Fruit fly (Drosophila melanogaster) whole organism, embryonic: ENCODE measurements around the gene CG31883.

ENCODE experiments used
- Atf6 ChIP-seq: fragments of 200-800 bp; sonication (Bioruptor generic); IDR thresholded peaks from 2 replicates; pipeline ENCODE4 v1.3.6; 2022; ENCODE audit warnings: missing biosample characterization, missing genetic modification characterization
- C15 ChIP-seq: fragments of 200-800 bp; sonication (Bioruptor generic); IDR thresholded peaks from 3 replicates; pipeline ENCODE4 v1.3.6; 2022; ENCODE audit warnings: missing biosample characterization, missing genetic modification characterization
- CG10147 ChIP-seq: fragments of 200-800 bp; sonication (Bioruptor generic); optimal IDR thresholded peaks from 2 replicates; lab custom pipeline; 2019; ENCODE audit warnings: missing biosample characterization, mild to moderate bottlenecking, missing genetic modification characterization, moderate library complexity
- CG10267 ChIP-seq: fragments of 200-800 bp; sonication (Bioruptor generic); optimal IDR thresholded peaks from 2 replicates; lab custom pipeline; 2018; ENCODE audit warnings: missing biosample characterization, mild to moderate bottlenecking, missing genetic modification characterization, moderate library complexity
- CG10366 ChIP-seq: fragments of 200-800 bp; sonication (Bioruptor generic); IDR thresholded peaks from 2 replicates; pipeline ENCODE4 v1.3.6; 2022; ENCODE audit warnings: missing biosample characterization, missing genetic modification characterization
- CG10543 ChIP-seq: fragments of 200-800 bp; sonication (Bioruptor generic); optimal IDR thresholded peaks from 3 replicates; lab custom pipeline; 2017; ENCODE audit warnings: missing biosample characterization, mild to moderate bottlenecking, missing genetic modification characterization, moderate library complexity
- CG11696 ChIP-seq: fragments of 200-800 bp; sonication (Bioruptor generic); IDR thresholded peaks from 2 replicates; pipeline ENCODE4 v1.3.6; 2022; ENCODE audit warnings: missing biosample characterization, missing genetic modification characterization
- CG12071 ChIP-seq: fragments of 200-800 bp; sonication (Bioruptor generic); optimal IDR thresholded peaks from 3 replicates; lab custom pipeline; 2018; ENCODE audit warnings: missing biosample characterization, mild to moderate bottlenecking, missing genetic modification characterization
- CG13894 ChIP-seq: fragments of 200-800 bp; sonication (Bioruptor generic); optimal IDR thresholded peaks from 3 replicates; lab custom pipeline; 2018; ENCODE audit warnings: missing biosample characterization, mild to moderate bottlenecking, missing genetic modification characterization, moderate library complexity
- CG14014 ChIP-seq: fragments of 200-800 bp; sonication (Bioruptor generic); IDR thresholded peaks from 2 replicates; pipeline ENCODE4 v1.3.6; 2022; ENCODE audit warnings: missing biosample characterization, missing genetic modification characterization
- CG15073 ChIP-seq: fragments of 200-800 bp; sonication (Bioruptor generic); optimal IDR thresholded peaks from 2 replicates; lab custom pipeline; 2016; ENCODE audit warnings: missing biosample characterization, missing genetic modification characterization
- CG1647 ChIP-seq: fragments of 200-800 bp; sonication (Bioruptor generic); optimal IDR thresholded peaks from 3 replicates; lab custom pipeline; 2016; ENCODE audit warnings: missing biosample characterization, missing genetic modification characterization
- CG16863 ChIP-seq: fragments of 200-800 bp; sonication (Bioruptor generic); optimal IDR thresholded peaks from 3 replicates; lab custom pipeline; 2016; ENCODE audit warnings: missing biosample characterization, missing genetic modification characterization
- CG17802 ChIP-seq: fragments of 200-800 bp; sonication (Bioruptor generic); optimal IDR thresholded peaks from 2 replicates; lab custom pipeline; 2018; ENCODE audit warnings: missing biosample characterization, mild to moderate bottlenecking, missing genetic modification characterization, moderate library complexity
- CG1792 ChIP-seq: fragments of 200-800 bp; sonication (Bioruptor generic); optimal IDR thresholded peaks from 2 replicates; lab custom pipeline; 2016; ENCODE audit warnings: missing biosample characterization, missing genetic modification characterization
- CG2678 ChIP-seq: fragments of 200-800 bp; sonication (Bioruptor generic); optimal IDR thresholded peaks from 3 replicates; lab custom pipeline; 2019; ENCODE audit warnings: missing biosample characterization, mild to moderate bottlenecking, missing genetic modification characterization, moderate library complexity
- CG42726 ChIP-seq: fragments of 200-800 bp; sonication (Bioruptor generic); IDR thresholded peaks from 2 replicates; pipeline ENCODE4 v1.3.6; 2022; ENCODE audit warnings: missing biosample characterization, missing genetic modification characterization; ENCODE audit not compliant: partially characterized antibody
- CG4424 ChIP-seq: fragments of 200-800 bp; sonication (Bioruptor generic); optimal IDR thresholded peaks from 3 replicates; lab custom pipeline; 2016; ENCODE audit warnings: missing biosample characterization, missing genetic modification characterization
- CG6683 ChIP-seq: fragments of 200-800 bp; sonication (Bioruptor generic); optimal IDR thresholded peaks from 2 replicates; lab custom pipeline; 2017; ENCODE audit warnings: missing biosample characterization, mild to moderate bottlenecking, missing genetic modification characterization, missing genetic modification reagents
- CG7357 ChIP-seq: fragments of 200-800 bp; sonication (Bioruptor generic); IDR thresholded peaks from 3 replicates; pipeline ENCODE4 v1.3.6; 2022; ENCODE audit warnings: missing biosample characterization, missing genetic modification characterization
- CG7839 ChIP-seq: fragments of 200-800 bp; sonication (Bioruptor generic); optimal IDR thresholded peaks from 3 replicates; lab custom pipeline; 2018; ENCODE audit warnings: missing biosample characterization, mild to moderate bottlenecking, missing genetic modification characterization, moderate library complexity
- CG8765 ChIP-seq: fragments of 200-800 bp; sonication (Bioruptor generic); IDR thresholded peaks from 2 replicates; pipeline ENCODE4 v1.3.6; 2022; ENCODE audit warnings: missing biosample characterization, missing genetic modification characterization
- Doc2 ChIP-seq: fragments of 200-800 bp; sonication (Bioruptor generic); IDR thresholded peaks from 2 replicates; pipeline ENCODE4 v1.3.6; 2022; ENCODE audit warnings: missing biosample characterization, missing genetic modification characterization
- HLH54F ChIP-seq: fragments of 200-800 bp; sonication (Bioruptor generic); optimal IDR thresholded peaks from 3 replicates; lab custom pipeline; 2016; ENCODE audit warnings: missing biosample characterization, missing genetic modification characterization
- Hand ChIP-seq: fragments of 200-800 bp; sonication (Bioruptor generic); optimal IDR thresholded peaks from 2 replicates; lab custom pipeline; 2017; ENCODE audit warnings: mild to moderate bottlenecking, missing biosample characterization, missing genetic modification reagents, missing genetic modification characterization
- Hmx ChIP-seq: fragments of 200-800 bp; sonication (Bioruptor generic); optimal IDR thresholded peaks from 2 replicates; lab custom pipeline; 2016; ENCODE audit warnings: missing biosample characterization, missing genetic modification characterization
- MTF-1 ChIP-seq: fragments of 200-800 bp; sonication (Bioruptor generic); optimal IDR thresholded peaks from 2 replicates; lab custom pipeline; 2018; ENCODE audit warnings: missing biosample characterization, mild to moderate bottlenecking, missing genetic modification characterization, borderline replicate concordance
- NFAT ChIP-seq: fragments of 200-800 bp; sonication (Bioruptor generic); IDR thresholded peaks from 2 replicates; pipeline ENCODE4 v1.3.6; 2022; ENCODE audit warnings: missing biosample characterization, missing genetic modification characterization
- Nf-YC ChIP-seq: fragments of 200-800 bp; optimal IDR thresholded peaks from 3 replicates; lab custom pipeline; 2019; ENCODE audit warnings: missing biosample characterization, mild to moderate bottlenecking, missing genetic modification characterization, moderate library complexity
- Six4 ChIP-seq: fragments of 200-800 bp; sonication (Bioruptor generic); optimal IDR thresholded peaks from 2 replicates; lab custom pipeline; 2016; ENCODE audit warnings: missing biosample characterization, missing genetic modification characterization
- Ssrp ChIP-seq: fragments of 200-800 bp; sonication (Bioruptor generic); optimal IDR thresholded peaks from 2 replicates; lab custom pipeline; 2018; ENCODE audit warnings: missing biosample characterization, mild to moderate bottlenecking, missing genetic modification characterization, moderate library complexity
- Stat92E ChIP-seq, 3 experiments: fragments of >200 bp in 2 of 3; fragments of 200-800 bp in 1 of 3; sonication (Bioruptor generic) in 1 of 3; optimal IDR thresholded peaks; 2 replicates each; lab custom pipeline; 2017 to 2019; ENCODE audit warnings: missing biosample characterization in 3 of 3, missing genetic modification characterization in 3 of 3, mild to moderate bottlenecking in 1 of 3, moderate library complexity in 1 of 3
- Usf ChIP-seq: fragments of 200-800 bp; sonication (Bioruptor generic); optimal IDR thresholded peaks from 2 replicates; lab custom pipeline; 2017; ENCODE audit warnings: missing genotype, missing biosample characterization, missing genetic modification characterization
- Xbp1 ChIP-seq: fragments of 200-800 bp; sonication (Bioruptor generic); optimal IDR thresholded peaks from 3 replicates; lab custom pipeline; 2016; ENCODE audit warnings: missing biosample characterization, mild to moderate bottlenecking, missing genetic modification characterization
- bcd ChIP-seq: fragments of 200-800 bp; sonication (Bioruptor generic); optimal IDR thresholded peaks from 2 replicates; lab custom pipeline; 2017; ENCODE audit warnings: missing biosample characterization, mild to moderate bottlenecking, missing genetic modification characterization
- bowl ChIP-seq: fragments of 200-800 bp; sonication (Bioruptor generic); IDR thresholded peaks from 2 replicates; pipeline ENCODE4 v1.3.6; 2022; ENCODE audit warnings: missing biosample characterization, missing genetic modification characterization
- chif ChIP-seq, 2 experiments: fragments of 200-800 bp; sonication (Bioruptor generic); optimal IDR thresholded peaks; 3 replicates each; lab custom pipeline; 2016; ENCODE audit warnings: missing biosample characterization in 2 of 2, missing genetic modification characterization in 2 of 2
- corto ChIP-seq: fragments of 200-800 bp; sonication (Bioruptor generic); optimal IDR thresholded peaks from 2 replicates; lab custom pipeline; 2016; ENCODE audit warnings: missing biosample characterization, mild to moderate bottlenecking, missing genetic modification characterization, moderate library complexity
- dati ChIP-seq: fragments of 200-800 bp; sonication (Bioruptor generic); IDR thresholded peaks from 2 replicates; pipeline ENCODE4 v1.3.6; 2022; ENCODE audit warnings: missing biosample characterization, missing genetic modification characterization
- fd64A ChIP-seq: fragments of 200-800 bp; sonication (Bioruptor generic); optimal IDR thresholded peaks from 3 replicates; lab custom pipeline; 2018; ENCODE audit warnings: missing biosample characterization, mild to moderate bottlenecking, missing genetic modification characterization
- nerfin-2 ChIP-seq: fragments of 200-800 bp; sonication (Bioruptor generic); IDR thresholded peaks from 2 replicates; pipeline ENCODE4 v1.3.6; 2022; ENCODE audit warnings: missing biosample characterization, missing genetic modification characterization; ENCODE audit not compliant: partially characterized antibody
- org-1 ChIP-seq: fragments of 200-800 bp; sonication (Bioruptor generic); optimal IDR thresholded peaks from 2 replicates; lab custom pipeline; 2017; ENCODE audit warnings: missing biosample characterization, missing genetic modification characterization
- pnt ChIP-seq: fragments of 200-800 bp; sonication (Bioruptor generic); optimal IDR thresholded peaks from 3 replicates; lab custom pipeline; 2016; ENCODE audit warnings: missing biosample characterization, missing genetic modification characterization
- repo ChIP-seq: fragments of 200-800 bp; sonication (Bioruptor generic); optimal IDR thresholded peaks from 2 replicates; lab custom pipeline; 2016; ENCODE audit warnings: missing biosample characterization, missing genetic modification characterization
- run ChIP-seq: fragments of 200-800 bp; sonication (Bioruptor generic); optimal IDR thresholded peaks from 3 replicates; lab custom pipeline; 2018; ENCODE audit warnings: missing biosample characterization, mild to moderate bottlenecking, missing genetic modification characterization
- tio ChIP-seq: fragments of 200-800 bp; sonication (Bioruptor generic); optimal IDR thresholded peaks from 2 replicates; lab custom pipeline; 2017; ENCODE audit warnings: missing biosample characterization, missing genetic modification characterization, inconsistent platforms
- trem ChIP-seq: fragments of 200-800 bp; optimal IDR thresholded peaks from 3 replicates; lab custom pipeline; 2019; ENCODE audit warnings: missing biosample characterization, mild to moderate bottlenecking, missing genetic modification characterization, moderate library complexity
- wdn ChIP-seq: fragments of 200-800 bp; sonication (Bioruptor generic); IDR thresholded peaks from 2 replicates; pipeline ENCODE4 v1.3.6; 2022; ENCODE audit warnings: missing biosample characterization, missing genetic modification characterization
- yki ChIP-seq: fragments of >200 bp; optimal IDR thresholded peaks from 3 replicates; lab custom pipeline; 2018
- zen ChIP-seq: fragments of 200-800 bp; sonication (Bioruptor generic); optimal IDR thresholded peaks from 3 replicates; lab custom pipeline; 2018; ENCODE audit warnings: missing biosample characterization, mild to moderate bottlenecking, missing genetic modification characterization, moderate library complexity

Gene CG31883

dm6 chr2L:9567398-9567856, 39.1 kb downstream of the CG31883 start (continued):
- peak; percentile 93 for TF ChIP-seq CG10366 (GFP tag; lab: Robert Waterston, UW)
- TF ChIP-seq org-1 (GFP tag; lab: Kevin White, UChicago), result peak; percentile 98
- peak; percentile 96 for TF ChIP-seq CG1647 (GFP tag; lab: Kevin White, UChicago)
- peak; percentile 94 for TF ChIP-seq bowl (GFP tag; lab: Robert Waterston, UW)
- no peak; the same call in 1 of the 2 replicates for TF ChIP-seq CG8765 (GFP tag; lab: Robert Waterston, UW)
- TF ChIP-seq zen, result peak; percentile 71
- peak; percentile 96 for TF ChIP-seq CG7839
- TF ChIP-seq CG6683, result peak; percentile 98
- peak; percentile 93 for TF ChIP-seq wdn (GFP tag; lab: Robert Waterston, UW)
- TF ChIP-seq pnt (GFP tag; lab: Kevin White, UChicago), result peak; percentile 37
- peak; percentile 97 for TF ChIP-seq Atf6 (GFP tag; lab: Robert Waterston, UW)
- TF ChIP-seq Xbp1 (GFP tag; lab: Kevin White, UChicago), result peak; percentile 96
- peak; percentile 90 for TF ChIP-seq tio
- peak; percentile 98 for TF ChIP-seq NFAT (GFP tag; lab: Robert Waterston, UW)
- peak; percentile 95 for TF ChIP-seq C15 (GFP tag; lab: Robert Waterston, UW)
- TF ChIP-seq Nf-YC, result peak; percentile 88
- peak; percentile 91 for TF ChIP-seq CG10267 (tag; lab: Kevin White, UChicago)
- peak; percentile 67 for TF ChIP-seq CG7357 (GFP tag; lab: Robert Waterston, UW)
- peak; percentile 61; the same call in 1 of the 2 replicates for TF ChIP-seq Doc2
- TF ChIP-seq nerfin-2 (GFP tag; lab: Robert Waterston, UW), result no peak
- TF ChIP-seq CG15073, result peak; percentile 65
- TF ChIP-seq Hand (GFP tag; lab: Kevin White, UChicago), result peak; percentile 98
- TF ChIP-seq CG12071 (GFP tag; lab: Kevin White, UChicago), result peak; percentile 100
- peak; percentile 97 for TF ChIP-seq CG13894 (tag; lab: Kevin White, UChicago)
- TF ChIP-seq yki (lab: Kevin White, UChicago), result no peak
- TF ChIP-seq repo (GFP tag; lab: Kevin White, UChicago), result peak; percentile 94
- TF ChIP-seq MTF-1 (GFP tag; lab: Kevin White, UChicago), result peak; percentile 100
- TF ChIP-seq CG11696 (GFP tag; lab: Robert Waterston, UW), result peak; percentile 91
- TF ChIP-seq fd64A, result peak; percentile 100
- TF ChIP-seq CG2678 (tag; lab: Kevin White, UChicago), result peak; percentile 95
- peak; percentile 91 for TF ChIP-seq CG17802 (tag; lab: Kevin White, UChicago)
- TF ChIP-seq corto (GFP tag; lab: Kevin White, UChicago), result peak; percentile 86
- TF ChIP-seq run (tag; lab: Kevin White, UChicago), result peak; percentile 97
- peak; percentile 98 for TF ChIP-seq CG10147 (GFP tag; lab: Kevin White, UChicago)
- TF ChIP-seq bcd (GFP tag; lab: Kevin White, UChicago), result peak; percentile 99
- TF ChIP-seq CG1792 (GFP tag; lab: Kevin White, UChicago), result peak; percentile 88
- peak; percentile 99 for TF ChIP-seq CG10543
- TF ChIP-seq Six4, result peak; percentile 95
- peak; percentile 91 for TF ChIP-seq dati (GFP tag; lab: Robert Waterston, UW)
- peak; percentile 85 to 94 for TF ChIP-seq chif (GFP tag; optimal IDR thresholded peaks at IDR 0.05; lab: Kevin White, UChicago)
- peak; percentile 91 for TF ChIP-seq trem
- TF ChIP-seq CG42726, result no peak
- TF ChIP-seq CG16863 (GFP tag; lab: Kevin White, UChicago), result peak; percentile 91
- TF ChIP-seq Hmx, result peak; percentile 42
- peak; percentile 96 for TF ChIP-seq CG14014 (GFP tag; lab: Robert Waterston, UW)
- no peak for TF ChIP-seq Stat92E (GFP tag; optimal IDR thresholded peaks at IDR 0.05; lab: Kevin White, UChicago)
- TF ChIP-seq HLH54F (GFP tag; lab: Kevin White, UChicago), result peak; percentile 82
- peak; percentile 84 for TF ChIP-seq Ssrp (tag; lab: Kevin White, UChicago)
- peak; percentile 97 for TF ChIP-seq CG4424
- TF ChIP-seq Usf, result peak; percentile 61
